Fruit fly (Drosophila melanogaster): ENCODE results near the gene CG10674.

CG10674 gene

DNA sequence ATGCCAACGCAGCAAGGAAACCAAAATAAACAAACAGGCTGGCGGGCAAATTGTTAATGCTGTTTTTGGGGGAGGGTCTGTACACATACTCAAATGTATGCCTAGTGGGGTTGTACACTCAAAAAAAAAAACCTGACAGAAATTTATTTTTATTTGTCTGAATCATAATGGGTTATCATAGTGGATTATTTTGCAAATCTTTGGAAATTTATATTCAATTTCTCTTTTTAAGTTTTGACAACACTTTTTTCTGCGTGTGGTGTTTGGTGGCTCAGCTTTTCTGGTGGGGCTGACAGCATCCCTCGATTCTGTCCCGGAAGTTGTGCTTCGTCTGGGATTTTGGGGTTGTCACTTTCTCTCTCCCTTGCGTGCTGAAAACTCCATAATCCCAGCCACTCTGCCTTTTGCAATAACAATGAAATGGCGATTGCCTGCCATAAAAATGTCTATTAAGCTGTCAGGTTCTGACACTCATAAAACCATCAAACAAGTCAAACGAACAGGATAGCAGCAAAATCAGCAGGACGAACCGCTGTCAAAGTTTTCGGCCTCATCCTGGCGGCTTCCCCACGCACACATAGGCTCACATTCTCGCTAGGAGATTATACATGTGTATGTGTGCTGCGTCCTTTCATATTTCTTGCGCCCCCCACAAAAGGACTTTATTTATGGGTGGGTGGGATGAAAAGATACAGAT is 19.0 kb upstream of the CG10674 start:
- TF ChIP-seq CG34367 (tag; optimal IDR thresholded peaks at IDR 0.05) (no peak), Pif1A (GFP tag; optimal IDR thresholded peaks at IDR 0.05) (no peak), CG15710 (tag; optimal IDR thresholded peaks at IDR 0.05) (peak; percentile 52), Snoo (tag; optimal IDR thresholded peaks at IDR 0.05) (peak; percentile 44), CG32121 (GFP tag; IDR thresholded peaks at IDR 0.05) (peak; percentile 49; the same call in 1 of the 2 replicates), CG17806 (tag; optimal IDR thresholded peaks at IDR 0.05) (peak; percentile 51), CG10348 (GFP tag; IDR thresholded peaks at IDR 0.05) (no peak), CG4496 (GFP tag; IDR thresholded peaks at IDR 0.05) (peak; percentile 68)

DNA sequence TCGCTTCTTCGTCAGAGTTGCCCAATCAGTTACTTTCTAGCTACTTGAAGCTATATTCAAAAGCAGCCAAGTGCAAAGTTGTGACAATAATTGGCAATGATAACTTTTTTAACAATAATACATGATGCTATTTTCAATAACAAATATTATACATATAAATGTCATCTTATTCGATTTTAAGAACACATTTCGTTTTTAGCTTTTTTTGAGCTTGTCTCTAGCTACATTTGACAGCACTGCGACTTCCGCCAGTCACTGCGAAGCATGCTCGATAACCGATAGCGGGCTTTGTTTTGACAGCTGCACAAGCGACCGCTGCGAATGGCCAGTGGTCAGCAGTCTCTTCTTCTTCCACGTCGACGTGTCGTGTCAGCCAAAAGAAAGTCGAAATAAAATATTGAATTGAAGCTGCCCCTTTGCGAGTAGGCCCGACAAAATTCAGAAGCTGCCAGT is 16.3 kb upstream of the CG10674 start, which contains the start of the genes Gen and Srp54k:
Gene Gen, minus strand, starts transcription at position 23 of the 453 bp plus-strand sequence.
Gene Srp54k, plus strand, starts transcription at position 325 of the 453 bp plus-strand sequence.
- TF ChIP-seq CG9948 (tag; optimal IDR thresholded peaks at IDR 0.05) (no peak), CG4496 (GFP tag; IDR thresholded peaks at IDR 0.05) (peak; percentile 12; the same call in 1 of the 3 replicates), CG14655 (GFP tag; optimal IDR thresholded peaks at IDR 0.05) (no peak), CG34367 (tag; optimal IDR thresholded peaks at IDR 0.05) (no peak), CG8301 (tag; optimal IDR thresholded peaks at IDR 0.05) (no peak), CG32121 (GFP tag; IDR thresholded peaks at IDR 0.05) (no peak), Pif1A (GFP tag; optimal IDR thresholded peaks at IDR 0.05) (no peak), CG15710 (tag; optimal IDR thresholded peaks at IDR 0.05) (peak; percentile 31), Snoo (tag; optimal IDR thresholded peaks at IDR 0.05) (no peak), CG13204 (GFP tag; optimal IDR thresholded peaks at IDR 0.05) (no peak), Ets98B (GFP tag; IDR thresholded peaks at IDR 0.05) (no peak), fd96Ca (GFP tag; IDR thresholded peaks at IDR 0.05) (no peak)

DNA sequence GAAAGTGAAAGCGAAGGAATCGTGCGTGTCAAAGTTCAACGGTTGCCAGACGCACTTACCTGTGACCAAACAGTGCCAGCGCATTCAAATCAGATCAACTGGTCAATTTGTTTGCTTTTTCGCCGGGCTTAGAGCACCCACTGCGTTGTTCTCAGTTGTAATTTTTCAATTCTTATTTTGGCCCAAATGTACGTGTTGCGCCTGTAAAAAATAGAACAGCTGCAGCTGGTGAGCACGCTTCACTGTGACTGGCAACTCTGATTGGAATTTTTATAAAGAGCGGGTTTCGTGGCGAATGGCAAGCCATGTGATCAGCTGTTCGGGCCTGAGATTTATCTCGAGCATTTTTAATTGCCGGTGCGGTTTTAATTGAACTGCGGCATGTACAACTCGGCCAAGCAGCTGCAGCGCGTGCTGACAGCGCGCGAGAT is 9.7 kb upstream of the CG10674 start, which contains the start of the genes Fitm and AlaRS-m:
Gene Fitm, minus strand, starts transcription at position 250 of the 431 bp plus-strand sequence.
Gene AlaRS-m, plus strand, starts transcription at position 285 of the 431 bp plus-strand sequence.
- no peak for TF ChIP-seq Snoo (tag; optimal IDR thresholded peaks at IDR 0.05)
- no peak for TF ChIP-seq Pif1B (GFP tag; optimal IDR thresholded peaks at IDR 0.05)
- TF ChIP-seq CG8301 (tag; optimal IDR thresholded peaks at IDR 0.05) = no peak
- no peak for TF ChIP-seq CG15710 (tag; optimal IDR thresholded peaks at IDR 0.05)
- no peak for TF ChIP-seq rn (GFP tag; IDR thresholded peaks at IDR 0.05)
- no peak for TF ChIP-seq Pif1A (GFP tag; optimal IDR thresholded peaks at IDR 0.05)
- no peak for TF ChIP-seq CG8159 (tag; optimal IDR thresholded peaks at IDR 0.05)
- no peak for TF ChIP-seq CG4496 (GFP tag; IDR thresholded peaks at IDR 0.05)
- TF ChIP-seq CG12605 (GFP tag; IDR thresholded peaks at IDR 0.05) = no peak
- TF ChIP-seq CG17806 (tag; optimal IDR thresholded peaks at IDR 0.05) = no peak
- TF ChIP-seq CG32121 (GFP tag; IDR thresholded peaks at IDR 0.05) = no peak
- no peak for TF ChIP-seq gl (tag; optimal IDR thresholded peaks at IDR 0.05)
- TF ChIP-seq Ets98B (GFP tag; IDR thresholded peaks at IDR 0.05) = no peak
- no peak for TF ChIP-seq CG9948 (tag; optimal IDR thresholded peaks at IDR 0.05)
- TF ChIP-seq fd96Ca (GFP tag; IDR thresholded peaks at IDR 0.05) = no peak
- TF ChIP-seq CG34367 (tag; optimal IDR thresholded peaks at IDR 0.05) = no peak
- no peak for TF ChIP-seq CG10348 (GFP tag; IDR thresholded peaks at IDR 0.05)

DNA sequence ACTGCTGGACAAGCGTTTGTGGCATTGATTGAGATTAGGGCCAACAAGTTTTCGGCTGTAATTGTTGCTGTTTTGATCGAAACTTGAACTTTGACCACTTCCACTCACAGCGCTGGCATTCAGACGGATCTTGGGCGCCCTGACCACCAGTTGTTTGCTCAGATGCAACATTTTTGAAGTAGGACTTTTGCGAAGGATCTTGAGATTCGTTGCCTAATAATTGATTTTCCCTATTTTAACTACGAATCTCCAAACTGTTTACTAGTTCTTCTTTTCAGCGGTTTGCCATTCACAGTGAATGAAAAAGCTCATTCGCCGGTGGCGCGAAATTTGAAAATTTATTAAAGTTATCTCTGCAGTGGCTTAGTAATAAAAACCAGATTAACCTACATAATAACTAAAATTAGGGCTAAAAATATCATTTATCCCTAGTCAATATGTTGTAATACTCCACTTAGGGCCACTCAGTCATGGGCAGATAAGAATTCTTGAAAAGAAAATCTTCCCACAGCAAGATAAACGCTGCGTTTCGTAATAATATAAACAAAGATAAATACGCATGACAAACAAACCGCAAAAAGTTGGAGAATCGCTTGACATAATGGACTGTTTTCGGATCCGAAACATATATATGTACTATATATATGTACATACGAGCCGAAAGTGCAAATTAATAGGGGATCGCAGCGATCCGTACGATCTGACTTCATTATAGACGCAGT is 5.4 kb upstream of the CG10674 start, which contains the start of the genes Dhrs4 and Gdap1:
Gene Dhrs4, minus strand, starts transcription at position 267 of the 722 bp plus-strand sequence.
Gene Gdap1, plus strand, starts transcription at position 574 of the 722 bp plus-strand sequence.
- TF ChIP-seq CG8301 (tag; optimal IDR thresholded peaks at IDR 0.05) (no peak), Pif1B (GFP tag; optimal IDR thresholded peaks at IDR 0.05) (no peak), CG10348 (GFP tag; IDR thresholded peaks at IDR 0.05) (no peak), CG4496 (GFP tag; IDR thresholded peaks at IDR 0.05) (no peak), gl (tag; optimal IDR thresholded peaks at IDR 0.05) (peak; percentile 69), CG15710 (tag; optimal IDR thresholded peaks at IDR 0.05) (no peak), rn (GFP tag; IDR thresholded peaks at IDR 0.05) (no peak), CG8159 (tag; optimal IDR thresholded peaks at IDR 0.05) (no peak), CG17806 (tag; optimal IDR thresholded peaks at IDR 0.05) (no peak), Ets98B (GFP tag; IDR thresholded peaks at IDR 0.05) (0 out of 2 replicates have a peak, but pooled peaks have one; percentile 18), CG9948 (tag; optimal IDR thresholded peaks at IDR 0.05) (no peak), CG13204 (GFP tag; optimal IDR thresholded peaks at IDR 0.05) (no peak), Snoo (tag; optimal IDR thresholded peaks at IDR 0.05) (peak; percentile 9), CG14655 (GFP tag; optimal IDR thresholded peaks at IDR 0.05) (no peak), fd96Ca (GFP tag; IDR thresholded peaks at IDR 0.05) (0 out of 3 replicates have a peak, but pooled peaks have one; percentile 30), CG34367 (tag; optimal IDR thresholded peaks at IDR 0.05) (no peak), CG32121 (GFP tag; IDR thresholded peaks at IDR 0.05) (no peak), CG12605 (GFP tag; IDR thresholded peaks at IDR 0.05) (no peak), EcR (GFP tag; optimal IDR thresholded peaks at IDR 0.05) (no peak), D1 (tag; optimal IDR thresholded peaks at IDR 0.05) (no peak)

DNA sequence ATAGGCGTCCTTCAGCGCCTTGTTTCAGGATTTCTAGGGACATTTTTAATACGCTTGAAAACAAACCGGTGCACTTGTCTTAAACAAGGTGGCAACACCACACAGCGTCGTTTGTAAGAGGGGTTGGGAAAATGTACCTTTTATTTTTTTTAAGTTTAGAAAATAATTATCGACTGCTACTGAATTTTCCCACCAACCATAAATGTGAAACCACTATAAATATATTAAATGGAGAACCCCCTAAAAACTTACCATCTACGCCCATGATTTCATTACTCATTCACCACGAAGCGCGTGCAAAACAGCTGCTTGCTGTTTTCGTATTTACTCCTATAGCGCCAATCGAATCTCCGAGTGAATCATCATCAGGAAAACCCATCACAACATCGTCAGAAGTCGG is 3.2 kb upstream of the CG10674 start, which contains the start of the genes Tcs5 and CHMP2B:
Gene Tcs5, minus strand, starts transcription at position 84 of the 400 bp plus-strand sequence.
Gene CHMP2B, plus strand, starts transcription at position 308 of the 400 bp plus-strand sequence.
- TF ChIP-seq CG14655 (GFP tag; optimal IDR thresholded peaks at IDR 0.05) (peak; percentile 100), CG15710 (tag; optimal IDR thresholded peaks at IDR 0.05) (peak; percentile 100), CG8159 (tag; optimal IDR thresholded peaks at IDR 0.05) (peak; percentile 100), Pif1B (GFP tag; optimal IDR thresholded peaks at IDR 0.05) (peak; percentile 100), CG34367 (tag; optimal IDR thresholded peaks at IDR 0.05) (peak; percentile 100), fd96Ca (GFP tag; IDR thresholded peaks at IDR 0.05) (peak; percentile 100), gl (tag; optimal IDR thresholded peaks at IDR 0.05) (peak; percentile 99), CG17806 (tag; optimal IDR thresholded peaks at IDR 0.05) (peak; percentile 100), CG12605 (GFP tag; IDR thresholded peaks at IDR 0.05) (peak; percentile 100), EcR (GFP tag; optimal IDR thresholded peaks at IDR 0.05) (peak; percentile 71), Ets98B (GFP tag; IDR thresholded peaks at IDR 0.05) (peak; percentile 100), D1 (tag; optimal IDR thresholded peaks at IDR 0.05) (no peak), CG10348 (GFP tag; IDR thresholded peaks at IDR 0.05) (peak; percentile 100), CG8301 (tag; optimal IDR thresholded peaks at IDR 0.05) (peak; percentile 100), rn (GFP tag; IDR thresholded peaks at IDR 0.05) (peak; percentile 100), CG4496 (GFP tag; IDR thresholded peaks at IDR 0.05) (peak; percentile 100), CG9948 (tag; optimal IDR thresholded peaks at IDR 0.05) (peak; percentile 100), Snoo (tag; optimal IDR thresholded peaks at IDR 0.05) (peak; percentile 100), CG13204 (GFP tag; optimal IDR thresholded peaks at IDR 0.05) (peak; percentile 98), Pif1A (GFP tag; optimal IDR thresholded peaks at IDR 0.05) (peak; percentile 100), CG32121 (GFP tag; IDR thresholded peaks at IDR 0.05) (peak; percentile 100)
